Fruit fly (Drosophila melanogaster): ENCODE results near the gene mip130.
A peak's percentile ranks its signal among the peaks of the same experiment; 100 is the strongest.

Gene mip130

DNA sequence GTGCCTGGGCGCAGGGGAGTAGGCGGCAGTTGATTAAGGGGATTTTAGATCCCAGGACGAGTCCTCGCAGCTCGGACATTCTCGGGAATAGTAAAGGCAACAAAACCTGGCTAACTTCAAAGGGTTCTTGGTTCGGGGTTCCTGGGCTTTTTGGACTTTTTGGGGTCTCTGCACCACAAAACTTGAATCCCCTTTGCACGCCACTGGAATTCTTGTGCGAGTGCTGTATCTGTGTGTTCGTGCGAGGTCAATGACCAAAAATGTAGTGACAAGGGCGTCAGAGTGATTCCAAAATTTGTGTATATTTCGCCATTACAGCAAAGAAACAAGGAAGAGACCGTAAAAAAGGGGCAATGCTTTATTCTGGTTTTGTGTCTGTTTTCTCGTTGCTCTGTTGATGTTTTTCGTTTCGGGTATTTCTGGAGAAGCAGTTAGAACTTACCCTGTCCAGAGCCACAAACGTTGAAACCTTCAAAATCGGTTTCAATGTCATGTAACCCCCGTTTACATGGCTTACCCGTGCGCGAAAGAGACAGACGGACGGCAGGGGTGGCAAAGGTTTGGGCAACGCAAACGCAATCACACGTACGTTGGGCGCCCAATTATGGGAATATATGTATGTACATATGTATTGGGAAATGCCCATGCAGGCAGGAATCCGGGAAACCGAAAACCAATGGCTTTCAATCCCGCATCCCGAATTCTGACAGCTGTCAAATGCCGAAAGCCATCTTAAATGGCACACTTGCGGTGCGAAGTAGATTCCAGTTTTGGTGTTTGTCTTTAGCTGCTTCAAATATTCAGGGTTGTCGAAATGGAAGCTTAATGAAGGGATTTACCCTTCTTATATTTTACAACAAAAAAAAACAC, 36.4 kb downstream of the mip130 start (continued):
- TF ChIP-seq Myb (GFP tag; optimal IDR thresholded peaks at IDR 0.05) (no peak), Atf6 (GFP tag; IDR thresholded peaks at IDR 0.05) (peak; percentile 38; the same call in 1 of the 2 replicates), CG17328 (GFP tag; IDR thresholded peaks at IDR 0.05) (peak; percentile 44; the same call in 1 of the 2 replicates), CG6791 (GFP tag; IDR thresholded peaks at IDR 0.05; ENCODE audit: partially characterized antibody) (no peak), CG8765 (GFP tag; IDR thresholded peaks at IDR 0.05) (no peak), Mad (GFP tag; optimal IDR thresholded peaks at IDR 0.05) (peak; percentile 66), CG18011 (GFP tag; optimal IDR thresholded peaks at IDR 0.05) (no peak), slou (GFP tag; optimal IDR thresholded peaks at IDR 0.05) (no peak), CG6175 (GFP tag; IDR thresholded peaks at IDR 0.05) (no peak), CG16815 (GFP tag; optimal IDR thresholded peaks at IDR 0.05) (peak; percentile 2), kay (GFP tag; optimal IDR thresholded peaks at IDR 0.05) (no peak), pb (GFP tag; optimal IDR thresholded peaks at IDR 0.05) (no peak), CG14667 (GFP tag; IDR thresholded peaks at IDR 0.05) (peak; percentile 49), CG1603 (tag; optimal IDR thresholded peaks at IDR 0.05) (peak; percentile 76), HHEX (GFP tag; optimal IDR thresholded peaks at IDR 0.05) (no peak), az2 (GFP tag; optimal IDR thresholded peaks at IDR 0.05) (no peak), mirr (GFP tag; optimal IDR thresholded peaks at IDR 0.05) (no peak), pho (GFP tag; optimal IDR thresholded peaks at IDR 0.05) (peak; percentile 14), sr (GFP tag; IDR thresholded peaks at IDR 0.05) (no peak), CG12391 (tag; optimal IDR thresholded peaks at IDR 0.05) (peak; percentile 16), HLHmδ (GFP tag; optimal IDR thresholded peaks at IDR 0.05) (no peak), pros (GFP tag; optimal IDR thresholded peaks at IDR 0.05) (peak; percentile 86), CG2875 (GFP tag; optimal IDR thresholded peaks at IDR 0.05) (peak; percentile 4), CG2889 (GFP tag; IDR thresholded peaks at IDR 0.05) (peak; percentile 63), p53 (GFP tag; optimal IDR thresholded peaks at IDR 0.05) (no peak), CG2202 (tag; optimal IDR thresholded peaks at IDR 0.05) (peak; percentile 45), HLH3B (GFP tag; IDR thresholded peaks at IDR 0.05) (peak; percentile 53; the same call in 1 of the 2 replicates), CG2712 (tag; optimal IDR thresholded peaks at IDR 0.05) (peak; percentile 66), CG17912 (GFP tag; optimal IDR thresholded peaks at IDR 0.05) (no peak), so (GFP tag; IDR thresholded peaks at IDR 0.05) (0 out of 3 replicates have a peak, but pooled peaks have one; percentile 6), CG6254 (GFP tag; optimal IDR thresholded peaks at IDR 0.05) (peak; percentile 41), CG34422 (GFP tag; IDR thresholded peaks at IDR 0.05) (peak; percentile 40; the same call in 2 of the 3 replicates), phol (tag; optimal IDR thresholded peaks at IDR 0.05) (peak; percentile 43), bab2 (GFP tag; optimal IDR thresholded peaks at IDR 0.05) (peak; percentile 9), lbe (GFP tag; optimal IDR thresholded peaks at IDR 0.05) (no peak), dmrt11E (tag; optimal IDR thresholded peaks at IDR 0.05) (peak; percentile 40), CG5245 (GFP tag; optimal IDR thresholded peaks at IDR 0.05) (no peak), CG14441 (GFP tag; IDR thresholded peaks at IDR 0.05) (peak; percentile 56), dpn (GFP tag; optimal IDR thresholded peaks at IDR 0.05) (peak in 1 of 2 experiments; percentile 68), CG5180 (GFP tag; optimal IDR thresholded peaks at IDR 0.05) (no peak), stc (GFP tag; IDR thresholded peaks at IDR 0.05) (no peak), Hsf (GFP tag; optimal IDR thresholded peaks at IDR 0.05) (peak; percentile 26), CG30020 (tag; optimal IDR thresholded peaks at IDR 0.05) (no peak), CG4360 (GFP tag; IDR thresholded peaks at IDR 0.05) (0 out of 2 replicates have a peak, but pooled peaks have one; percentile 7), ranshi (GFP tag; IDR thresholded peaks at IDR 0.05) (peak; percentile 69), CG10321 (GFP tag; IDR thresholded peaks at IDR 0.05) (no peak), da (GFP tag; optimal IDR thresholded peaks at IDR 0.05) (no peak), CG4854 (GFP tag; optimal IDR thresholded peaks at IDR 0.05) (no peak), Nf-YB (GFP tag; optimal IDR thresholded peaks at IDR 0.05) (no peak)
